Worm (Caenorhabditis elegans): Measurements from ENCODE around the gene ceh-89.
A peak's percentile ranks its signal among the peaks of the same experiment; 100 is the strongest.

ceh-89 gene

DNA sequence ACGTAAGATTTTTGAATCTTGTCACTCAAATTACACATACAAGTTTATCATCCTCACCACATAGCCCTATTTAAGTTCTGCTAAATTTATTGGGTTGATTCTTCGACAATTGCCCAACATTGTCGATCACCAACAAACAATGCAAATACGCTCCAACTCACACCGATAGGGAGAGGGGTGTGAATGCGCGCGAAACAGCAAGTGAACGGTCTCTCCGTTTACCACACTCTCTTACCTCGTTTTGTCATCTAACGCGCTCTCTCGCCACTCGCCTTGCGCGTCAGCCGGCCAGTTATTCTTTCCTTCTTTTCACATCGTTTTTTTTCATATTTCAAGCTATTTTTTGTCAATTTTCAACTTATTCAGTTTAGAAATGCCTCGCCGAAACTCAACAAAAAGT lies 39.8 kb upstream of the ceh-89 start, which contains the start of gene F16B12.6 (continued):
- TF ChIP-seq ceh-82 (tag; optimal IDR thresholded peaks at IDR 0.05): no peak

DNA sequence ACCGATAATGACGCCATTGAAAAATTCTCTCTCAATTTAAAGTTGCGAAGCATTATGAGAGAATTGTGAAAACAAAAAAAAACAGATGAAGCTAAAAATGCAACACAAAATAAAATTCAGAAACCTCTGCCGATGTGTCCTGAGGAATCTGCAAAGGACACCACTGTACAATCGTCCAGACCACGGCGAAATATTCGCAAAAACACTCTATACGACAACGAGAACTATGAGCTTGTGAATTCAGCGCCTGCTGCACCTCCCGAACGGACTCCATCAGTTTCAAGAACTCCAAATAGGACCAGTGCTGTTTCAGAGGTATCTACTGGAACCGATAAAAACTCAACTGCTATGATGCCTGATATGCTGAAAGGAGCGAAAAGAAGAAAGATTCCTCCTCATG lies 39.3 kb upstream of the ceh-89 start:
- no peak for TF ChIP-seq elt-3 (tag; optimal IDR thresholded peaks at IDR 0.05)
- TF ChIP-seq pha-4 (tag; optimal IDR thresholded peaks at IDR 0.05): no peak
- no peak for TF ChIP-seq egl-5 (tag; optimal IDR thresholded peaks at IDR 0.05)
- TF ChIP-seq nhr-28 (tag; optimal IDR thresholded peaks at IDR 0.05): no peak
- no peak for TF ChIP-seq lsy-12 (tag; optimal IDR thresholded peaks at IDR 0.05)
- TF ChIP-seq nhr-43 (tag; optimal IDR thresholded peaks at IDR 0.05; ENCODE audit: poor library complexity, severe bottlenecking): no peak
- no peak for TF ChIP-seq nhr-237 (tag; optimal IDR thresholded peaks at IDR 0.05)
- TF ChIP-seq mdl-1 (tag; optimal IDR thresholded peaks at IDR 0.05): no peak
- TF ChIP-seq nhr-12 (tag; optimal IDR thresholded peaks at IDR 0.05): no peak
- TF ChIP-seq ceh-9 (tag; optimal IDR thresholded peaks at IDR 0.05): no peak
- TF ChIP-seq lin-15B (tag; optimal IDR thresholded peaks at IDR 0.05): no peak
- TF ChIP-seq skn-1 (tag; optimal IDR thresholded peaks at IDR 0.05): no peak
- no peak for TF ChIP-seq R02D3.7 (tag; optimal IDR thresholded peaks at IDR 0.05)
- no peak for TF ChIP-seq lin-39 (tag; optimal IDR thresholded peaks at IDR 0.05)
- TF ChIP-seq aly-2 (tag; optimal IDR thresholded peaks at IDR 0.05): no peak
- TF ChIP-seq nfya-1 (tag; optimal IDR thresholded peaks at IDR 0.05; ENCODE audit: insufficient read depth): no peak

- no peak for TF ChIP-seq jun-1 (tag; optimal IDR thresholded peaks at IDR 0.05)
- no peak for TF ChIP-seq nhr-28 (tag; optimal IDR thresholded peaks at IDR 0.05)
- TF ChIP-seq elt-1 (tag; optimal IDR thresholded peaks at IDR 0.05): no peak
- no peak for TF ChIP-seq daf-12 (tag; optimal IDR thresholded peaks at IDR 0.05)
- TF ChIP-seq sea-2 (GFP tag; optimal IDR thresholded peaks at IDR 0.05): no peak
- TF ChIP-seq ceh-16 (tag; optimal IDR thresholded peaks at IDR 0.05): no peak
- TF ChIP-seq elt-2 (tag; optimal IDR thresholded peaks at IDR 0.05): no peak
- TF ChIP-seq lin-15B (tag; optimal IDR thresholded peaks at IDR 0.05): no peak
- no peak for TF ChIP-seq R02D3.7 (tag; optimal IDR thresholded peaks at IDR 0.05)
Measured at ce11 chrX:14108245-14108644, 33.5 kb upstream of the ceh-89 start, which contains the start of gene F16B12.7. Gene F16B12.7 (plus strand): TSS chrX:14108545.

- TF ChIP-seq ama-1 (optimal IDR thresholded peaks at IDR 0.05) (no peak), unc-39 (tag; optimal IDR thresholded peaks at IDR 0.05) (no peak)
Measured at ce11 chrX:14113347-14113746, 28.4 kb upstream of the ceh-89 start, which contains the start of gene nhr-281. Gene nhr-281 (minus strand): TSS chrX:14113447.

DNA sequence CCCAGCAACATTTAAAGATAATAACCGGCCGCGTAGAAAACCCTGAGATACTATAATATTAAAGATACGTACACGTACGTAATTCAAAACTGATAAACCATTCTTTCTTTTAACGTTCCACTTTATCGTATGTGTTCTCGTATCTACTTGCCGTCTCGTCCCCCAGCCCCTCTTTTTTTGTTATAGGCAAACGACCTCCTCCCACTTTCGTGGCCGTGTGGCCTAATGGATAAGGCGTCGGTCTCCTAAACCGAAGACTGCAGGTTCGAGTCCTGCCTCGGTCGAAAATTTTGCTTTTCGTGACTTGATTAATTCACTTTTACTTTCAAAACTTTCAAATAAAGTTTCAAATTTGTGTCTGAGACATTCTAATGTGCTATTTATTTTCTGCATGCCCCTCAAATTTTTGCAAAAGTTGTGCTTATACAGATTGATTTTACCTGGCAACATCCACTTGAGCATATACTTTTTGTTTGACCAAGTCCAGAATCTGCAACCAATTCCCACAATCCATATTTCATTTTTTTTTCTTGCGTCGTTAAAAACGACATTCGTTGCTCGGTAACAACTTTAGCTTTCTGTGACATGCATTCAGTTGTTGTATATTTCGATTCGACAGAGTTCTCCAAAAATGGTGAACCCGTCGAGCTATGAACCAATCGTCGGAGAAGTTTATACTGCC lies 26.1 kb upstream of the ceh-89 start, which contains the start of gene F28H6.7:
TSS of gene F28H6.7 (plus strand) at position 632 of the 682 bp plus-strand sequence.
- peak; percentile 40 for TF ChIP-seq egl-5 (tag; optimal IDR thresholded peaks at IDR 0.05)
- peak; percentile 23 for TF ChIP-seq nhr-43 (tag; optimal IDR thresholded peaks at IDR 0.05; ENCODE audit: poor library complexity, severe bottlenecking)
- TF ChIP-seq R02D3.7 (tag; optimal IDR thresholded peaks at IDR 0.05): no peak
- TF ChIP-seq hmg-11 (tag; optimal IDR thresholded peaks at IDR 0.05): peak; percentile 58
- TF ChIP-seq jun-1 (tag; optimal IDR thresholded peaks at IDR 0.05): peak; percentile 22
- peak; percentile 32 for TF ChIP-seq nhr-25 (tag; optimal IDR thresholded peaks at IDR 0.05)
- TF ChIP-seq elt-2 (tag; optimal IDR thresholded peaks at IDR 0.05): peak; percentile 59
- no peak for TF ChIP-seq ztf-11 (tag; optimal IDR thresholded peaks at IDR 0.05)
- TF ChIP-seq pqm-1 (tag; optimal IDR thresholded peaks at IDR 0.05): peak; percentile 36
- TF ChIP-seq lsy-12 (tag; optimal IDR thresholded peaks at IDR 0.05): peak; percentile 27
- TF ChIP-seq nhr-12 (tag; optimal IDR thresholded peaks at IDR 0.05): no peak
- peak; percentile 4 for TF ChIP-seq lin-39 (tag; optimal IDR thresholded peaks at IDR 0.05)
- TF ChIP-seq nhr-76 (tag; optimal IDR thresholded peaks at IDR 0.05): peak; percentile 38
- no peak for TF ChIP-seq snpc-4 (tag; optimal IDR thresholded peaks at IDR 0.05)

- no peak for TF ChIP-seq ceh-82 (tag; optimal IDR thresholded peaks at IDR 0.05)
- no peak for TF ChIP-seq egl-5 (tag; optimal IDR thresholded peaks at IDR 0.05)
- no peak for TF ChIP-seq nhr-28 (tag; optimal IDR thresholded peaks at IDR 0.05)
- TF ChIP-seq tbx-2 (tag; optimal IDR thresholded peaks at IDR 0.05): no peak
- TF ChIP-seq nhr-43 (tag; optimal IDR thresholded peaks at IDR 0.05; ENCODE audit: poor library complexity, severe bottlenecking): no peak
- TF ChIP-seq nhr-25 (tag; optimal IDR thresholded peaks at IDR 0.05): no peak
- no peak for TF ChIP-seq ceh-9 (tag; optimal IDR thresholded peaks at IDR 0.05)
Measured at ce11 chrX:14118762-14119161, 23.0 kb upstream of the ceh-89 start.

Data from whole organism, L3 larva.